Fruit fly (Drosophila melanogaster): ENCODE results near the gene lace.

Gene lace

dm6 chr2L:15492159-15492541 lies 6.8 kb upstream of the lace start (continued):
- TF ChIP-seq H2.0 (GFP tag; IDR thresholded peaks at IDR 0.05), result no peak
- TF ChIP-seq pita (GFP tag; optimal IDR thresholded peaks at IDR 0.05), result no peak
- TF ChIP-seq CG17568 (GFP tag; optimal IDR thresholded peaks at IDR 0.05), result no peak
- TF ChIP-seq sens (GFP tag), result peak; percentile 27
- TF ChIP-seq usp (GFP tag; optimal IDR thresholded peaks at IDR 0.05), result no peak
- no peak for TF ChIP-seq B-H2 (GFP tag; optimal IDR thresholded peaks at IDR 0.05)
- TF ChIP-seq CG12744 (GFP tag; optimal IDR thresholded peaks at IDR 0.05), result no peak
- peak; percentile 70 for TF ChIP-seq aop (GFP tag; IDR thresholded peaks at IDR 0.05)
- TF ChIP-seq CG4820 (GFP tag; optimal IDR thresholded peaks at IDR 0.05), result no peak
- peak; percentile 74 for TF ChIP-seq twi (tag; optimal IDR thresholded peaks at IDR 0.05)
- TF ChIP-seq Scr (GFP tag; IDR thresholded peaks at IDR 0.05; ENCODE audit: partially characterized antibody), result 0 out of 2 replicates have a peak, but pooled peaks have one; percentile 13
- TF ChIP-seq Pdp1 (GFP tag; optimal IDR thresholded peaks at IDR 0.05), result no peak
- TF ChIP-seq Fer1 (GFP tag; optimal IDR thresholded peaks at IDR 0.05), result peak; percentile 44
- TF ChIP-seq ase (GFP tag; IDR thresholded peaks at IDR 0.05), result peak; percentile 57; the same call in 1 of the 3 replicates
- TF ChIP-seq CG2129 (GFP tag; IDR thresholded peaks at IDR 0.05; ENCODE audit: partially characterized antibody), result peak; percentile 9; the same call in 1 of the 2 replicates
- no peak for TF ChIP-seq CG2202 (tag; optimal IDR thresholded peaks at IDR 0.05)
- peak; percentile 45 for TF ChIP-seq zen (tag; optimal IDR thresholded peaks at IDR 0.05)
- TF ChIP-seq CG13123 (GFP tag; optimal IDR thresholded peaks at IDR 0.05), result no peak
- peak; percentile 46 for TF ChIP-seq da (GFP tag; optimal IDR thresholded peaks at IDR 0.05)
- TF ChIP-seq CG33213 (GFP tag; optimal IDR thresholded peaks at IDR 0.05), result no peak
- no peak for TF ChIP-seq Jarid2 (GFP tag; optimal IDR thresholded peaks at IDR 0.05)
- no peak for TF ChIP-seq CG9932 (GFP tag; IDR thresholded peaks at IDR 0.05)
- no peak for TF ChIP-seq CHES-1-like (GFP tag; optimal IDR thresholded peaks at IDR 0.05)
- TF ChIP-seq Camta (GFP tag; optimal IDR thresholded peaks at IDR 0.05), result no peak
- TF ChIP-seq org-1 (GFP tag; optimal IDR thresholded peaks at IDR 0.05), result no peak
- TF ChIP-seq Dref (GFP tag; IDR thresholded peaks at IDR 0.05), result no peak
- TF ChIP-seq CG16815 (GFP tag; optimal IDR thresholded peaks at IDR 0.05), result no peak
- TF ChIP-seq oc (tag; optimal IDR thresholded peaks at IDR 0.05), result no peak
- TF ChIP-seq CG1024 (GFP tag; IDR thresholded peaks at IDR 0.05), result no peak
- no peak for TF ChIP-seq hbn (GFP tag; IDR thresholded peaks at IDR 0.05; ENCODE audit: partially characterized antibody)
- no peak for TF ChIP-seq maf-S (GFP tag; optimal IDR thresholded peaks at IDR 0.05)
- TF ChIP-seq kay (GFP tag; optimal IDR thresholded peaks at IDR 0.05), result no peak
- TF ChIP-seq wek (GFP tag; optimal IDR thresholded peaks at IDR 0.05), result no peak
- TF ChIP-seq salm (tag; optimal IDR thresholded peaks at IDR 0.05), result no peak
- no peak for TF ChIP-seq Sox100B (GFP tag; optimal IDR thresholded peaks at IDR 0.05)
- peak; percentile 37; the same call in 1 of the 3 replicates for TF ChIP-seq CG6791 (GFP tag; IDR thresholded peaks at IDR 0.05; ENCODE audit: partially characterized antibody)
- no peak for TF ChIP-seq CG12942 (GFP tag; optimal IDR thresholded peaks at IDR 0.05)
- TF ChIP-seq CG10267 (tag; optimal IDR thresholded peaks at IDR 0.05), result no peak
- TF ChIP-seq CG13894 (tag; optimal IDR thresholded peaks at IDR 0.05), result peak; percentile 69
- no peak for TF ChIP-seq CG11723 (GFP tag; optimal IDR thresholded peaks at IDR 0.05)
- TF ChIP-seq Adf1 (GFP tag; IDR thresholded peaks at IDR 0.05), result no peak
- TF ChIP-seq chinmo (GFP tag; IDR thresholded peaks at IDR 0.05; ENCODE audit: partially characterized antibody), result 0 out of 4 replicates have a peak, but pooled peaks have one; percentile 50
- peak in 1 of 2 experiments; percentile 58 for TF ChIP-seq crp (GFP tag; optimal IDR thresholded peaks at IDR 0.05)
- TF ChIP-seq mirr (GFP tag; optimal IDR thresholded peaks at IDR 0.05), result peak; percentile 42
- no peak for TF ChIP-seq CG9797 (GFP tag; optimal IDR thresholded peaks at IDR 0.05)
- no peak for TF ChIP-seq Dll (GFP tag; IDR thresholded peaks at IDR 0.05; ENCODE audit: partially characterized antibody)
- TF ChIP-seq Hey (tag; optimal IDR thresholded peaks at IDR 0.05), result no peak
- peak; percentile 12 for TF ChIP-seq pfk (GFP tag; optimal IDR thresholded peaks at IDR 0.05)
- no peak for TF ChIP-seq pnt (GFP tag; optimal IDR thresholded peaks at IDR 0.05)
- no peak for TF ChIP-seq Vsx1 (GFP tag; optimal IDR thresholded peaks at IDR 0.05)

Measured in whole organism, embryonic.